Fruit fly (Drosophila melanogaster) whole organism, embryonic: ENCODE data around the gene pygo.
A peak's percentile ranks its signal among the peaks of the same experiment; 100 is the strongest.

ENCODE experiments used
- Antp ChIP-seq: fragments of 200-800 bp; sonication (Bioruptor generic); optimal IDR thresholded peaks from 3 replicates; lab custom pipeline; 2016; ENCODE audit warnings: missing biosample characterization, missing genetic modification characterization
- CG10209 ChIP-seq: fragments of 200-800 bp; sonication (Bioruptor generic); optimal IDR thresholded peaks from 3 replicates; lab custom pipeline; 2017; ENCODE audit warnings: missing biosample characterization, mild to moderate bottlenecking, missing genetic modification characterization, missing genetic modification reagents
- CG10565 ChIP-seq: fragments of 200-800 bp; sonication (Bioruptor generic); optimal IDR thresholded peaks from 3 replicates; lab custom pipeline; 2016; ENCODE audit warnings: missing biosample characterization, mild to moderate bottlenecking, missing genetic modification characterization
- CG11093 ChIP-seq: fragments of 200-800 bp; sonication (Bioruptor generic); IDR thresholded peaks from 3 replicates; pipeline ENCODE4 v1.3.6; 2022; ENCODE audit warnings: missing biosample characterization, missing genetic modification characterization
- CG11456 ChIP-seq: fragments of 200-800 bp; sonication (Bioruptor generic); IDR thresholded peaks from 3 replicates; pipeline ENCODE4 v1.3.6; 2022; ENCODE audit warnings: missing biosample characterization, missing genetic modification characterization
- CG14860 ChIP-seq: fragments of 200-800 bp; sonication (Bioruptor generic); IDR thresholded peaks from 3 replicates; pipeline ENCODE4 v1.3.6; 2022; ENCODE audit warnings: missing biosample characterization, missing genetic modification characterization; ENCODE audit not compliant: partially characterized antibody
- CG16813 ChIP-seq: fragments of 200-800 bp; sonication (Bioruptor generic); IDR thresholded peaks from 3 replicates; pipeline ENCODE4 v1.3.6; 2022; ENCODE audit warnings: missing biosample characterization, missing genetic modification characterization; ENCODE audit not compliant: partially characterized antibody
- CG17328 ChIP-seq: fragments of 200-800 bp; sonication (Bioruptor generic); IDR thresholded peaks from 2 replicates; pipeline ENCODE4 v1.3.6; 2022; ENCODE audit warnings: missing biosample characterization, missing genetic modification characterization
- CG18011 ChIP-seq: fragments of 200-800 bp; sonication (Bioruptor generic); optimal IDR thresholded peaks from 2 replicates; lab custom pipeline; 2017; ENCODE audit warnings: missing biosample characterization, missing genetic modification characterization, mild to moderate bottlenecking, moderate library complexity, missing genotype
- CG18262 ChIP-seq: fragments of 200-800 bp; optimal IDR thresholded peaks from 3 replicates; lab custom pipeline; 2019; ENCODE audit warnings: missing biosample characterization, mild to moderate bottlenecking, missing genetic modification characterization, moderate library complexity
- CG3065 ChIP-seq: fragments of 200-800 bp; sonication (Bioruptor generic); optimal IDR thresholded peaks from 2 replicates; lab custom pipeline; 2016; ENCODE audit warnings: missing biosample characterization, missing genetic modification characterization
- CG31388 ChIP-seq: fragments of 200-800 bp; sonication (Bioruptor generic); optimal IDR thresholded peaks from 2 replicates; lab custom pipeline; 2016; ENCODE audit warnings: missing biosample characterization, missing genetic modification characterization
- CG3407 ChIP-seq: fragments of 200-800 bp; sonication (Bioruptor generic); optimal IDR thresholded peaks from 2 replicates; lab custom pipeline; 2018; ENCODE audit warnings: missing biosample characterization, mild to moderate bottlenecking, missing genetic modification characterization
- CG3726 ChIP-seq: fragments of 200-800 bp; sonication (Bioruptor generic); IDR thresholded peaks from 3 replicates; pipeline ENCODE4, ENCODE4 v1.3.6; 2022; ENCODE audit warnings: missing biosample characterization, missing genetic modification characterization
- CG43689 ChIP-seq: fragments of 200-800 bp; sonication (Bioruptor generic); IDR thresholded peaks from 2 replicates; pipeline ENCODE4 v1.3.6; 2022; ENCODE audit warnings: missing biosample characterization, missing genetic modification characterization
- CG5245 ChIP-seq: fragments of 200-800 bp; sonication (Bioruptor generic); optimal IDR thresholded peaks from 3 replicates; lab custom pipeline; 2016; ENCODE audit warnings: missing biosample characterization, missing genetic modification characterization
- CG5953 ChIP-seq: fragments of 200-800 bp; sonication (Bioruptor generic); IDR thresholded peaks from 2 replicates; pipeline ENCODE4 v1.3.6; 2022; ENCODE audit warnings: missing biosample characterization, missing genetic modification characterization
- CG6254 ChIP-seq: fragments of 200-800 bp; sonication (Bioruptor generic); optimal IDR thresholded peaks from 3 replicates; lab custom pipeline; 2017; ENCODE audit warnings: mild to moderate bottlenecking, missing biosample characterization, missing genetic modification reagents, missing genetic modification characterization
- CG8290 ChIP-seq, 3 experiments: fragments of 200-800 bp; sonication (Bioruptor generic); optimal IDR thresholded peaks; 2 replicates each; lab custom pipeline; 2016 to 2019; ENCODE audit warnings: missing biosample characterization in 3 of 3, missing genetic modification characterization in 3 of 3, mild to moderate bottlenecking in 2 of 3, moderate library complexity in 1 of 3
- CG8388 ChIP-seq: fragments of 200-800 bp; sonication (Bioruptor generic); optimal IDR thresholded peaks from 2 replicates; lab custom pipeline; 2019; ENCODE audit warnings: missing biosample characterization, mild to moderate bottlenecking, missing genetic modification characterization, moderate library complexity
- CG8944 ChIP-seq: fragments of 200-800 bp; sonication (Bioruptor generic); optimal IDR thresholded peaks from 3 replicates; lab custom pipeline; 2016; ENCODE audit warnings: missing biosample characterization, missing genetic modification characterization
- E2f2 ChIP-seq: fragments of 200-800 bp; sonication (Bioruptor generic); IDR thresholded peaks from 2 replicates; pipeline ENCODE4 v1.3.6; 2022; ENCODE audit warnings: missing biosample characterization, missing genetic modification characterization
- GATAe ChIP-seq: fragments of 200-800 bp; sonication (Bioruptor generic); conservative IDR thresholded peaks from 2 replicates; pipeline ENCODE4 v1.3.6; 2022; ENCODE audit warnings: missing biosample characterization, missing genetic modification characterization
- Gsc ChIP-seq: fragments of 200-800 bp; sonication (Bioruptor generic); IDR thresholded peaks from 2 replicates; pipeline ENCODE4 v1.3.6; 2022; ENCODE audit warnings: missing biosample characterization, missing genetic modification characterization
- HmgZ ChIP-seq: fragments of 200-800 bp; sonication (Bioruptor generic); optimal IDR thresholded peaks from 2 replicates; lab custom pipeline; 2018; ENCODE audit warnings: missing biosample characterization, mild to moderate bottlenecking, missing genetic modification characterization
- Hr78 ChIP-seq, 2 experiments: fragments of 200-800 bp in 1 of 2; fragments of >200 bp in 1 of 2; sonication (Bioruptor generic) in 1 of 2; optimal IDR thresholded peaks; 2 replicates each; lab custom pipeline; 2017 to 2019; ENCODE audit warnings: missing biosample characterization in 2 of 2, missing genetic modification characterization in 2 of 2, mild to moderate bottlenecking in 1 of 2, moderate library complexity in 1 of 2
- Lim3 ChIP-seq: fragments of 200-800 bp; sonication (Bioruptor generic); IDR thresholded peaks from 2 replicates; pipeline ENCODE4 v1.3.6; 2022; ENCODE audit warnings: missing biosample characterization, missing genetic modification characterization
- MESR4 ChIP-seq: fragments of 200-800 bp; sonication (Bioruptor generic); optimal IDR thresholded peaks from 2 replicates; lab custom pipeline; 2018; ENCODE audit warnings: missing biosample characterization, mild to moderate bottlenecking, missing genetic modification characterization, moderate library complexity
- Mad ChIP-seq: fragments of 200-800 bp; sonication (Bioruptor generic); optimal IDR thresholded peaks from 2 replicates; lab custom pipeline; 2016; ENCODE audit warnings: missing biosample characterization, missing genetic modification characterization
- Max ChIP-seq: fragments of 200-800 bp; sonication (Bioruptor generic); optimal IDR thresholded peaks from 2 replicates; lab custom pipeline; 2016; ENCODE audit warnings: missing biosample characterization, mild to moderate bottlenecking, missing genetic modification characterization
- Mrtf ChIP-seq: fragments of 200-800 bp; sonication (Bioruptor generic); IDR thresholded peaks from 3 replicates; pipeline ENCODE4 v1.3.6; 2022; ENCODE audit warnings: missing biosample characterization, missing genetic modification characterization
- NC2α ChIP-seq: fragments of 200-800 bp; sonication (Bioruptor generic); optimal IDR thresholded peaks from 2 replicates; lab custom pipeline; 2016; ENCODE audit warnings: missing biosample characterization, missing genetic modification characterization
- Nf-YA ChIP-seq: fragments of 200-800 bp; sonication (Bioruptor generic); IDR thresholded peaks from 2 replicates; pipeline ENCODE4 v1.3.6; 2022; ENCODE audit warnings: missing biosample characterization, missing genetic modification characterization
- Six4 ChIP-seq: fragments of 200-800 bp; sonication (Bioruptor generic); optimal IDR thresholded peaks from 2 replicates; lab custom pipeline; 2016; ENCODE audit warnings: missing biosample characterization, missing genetic modification characterization
- Sox100B ChIP-seq: fragments of 200-800 bp; sonication (Bioruptor generic); optimal IDR thresholded peaks from 3 replicates; lab custom pipeline; 2018; ENCODE audit warnings: missing biosample characterization, mild to moderate bottlenecking, missing genetic modification characterization
- Sox102F ChIP-seq: fragments of 200-800 bp; sonication (Bioruptor generic); optimal IDR thresholded peaks from 2 replicates; lab custom pipeline; 2018; ENCODE audit warnings: missing biosample characterization, mild to moderate bottlenecking, missing genetic modification characterization, moderate library complexity
- Tbp ChIP-seq: fragments of >200 bp; optimal IDR thresholded peaks from 2 replicates; lab custom pipeline; 2018; ENCODE audit warnings: missing biosample characterization, missing genetic modification characterization
- Usf ChIP-seq: fragments of 200-800 bp; sonication (Bioruptor generic); optimal IDR thresholded peaks from 2 replicates; lab custom pipeline; 2017; ENCODE audit warnings: missing genotype, missing biosample characterization, missing genetic modification characterization
- br ChIP-seq: fragments of >200 bp; optimal IDR thresholded peaks from 2 replicates; lab custom pipeline; 2017
- cas ChIP-seq: fragments of 200-800 bp; sonication (Bioruptor generic); IDR thresholded peaks from 2 replicates; pipeline ENCODE4 v1.3.6; 2022; ENCODE audit warnings: missing biosample characterization, missing genetic modification characterization
- ind ChIP-seq: fragments of 200-800 bp; sonication (Bioruptor generic); optimal IDR thresholded peaks from 3 replicates; lab custom pipeline; 2016; ENCODE audit warnings: missing biosample characterization, missing genetic modification characterization
- jing ChIP-seq: fragments of 200-800 bp; sonication (Bioruptor generic); optimal IDR thresholded peaks from 2 replicates; lab custom pipeline; 2018; ENCODE audit warnings: missing biosample characterization, mild to moderate bottlenecking, missing genetic modification characterization
- kni ChIP-seq: fragments of 200-800 bp; sonication (Bioruptor generic); optimal IDR thresholded peaks from 3 replicates; lab custom pipeline; 2017; ENCODE audit warnings: mild to moderate bottlenecking, missing biosample characterization, missing genetic modification reagents, missing genetic modification characterization
- lab ChIP-seq: fragments of 200-800 bp; sonication (Bioruptor generic); optimal IDR thresholded peaks from 3 replicates; lab custom pipeline; 2017; ENCODE audit warnings: missing biosample characterization, missing genetic modification characterization, mild to moderate bottlenecking, moderate library complexity, missing genetic modification reagents
- luna ChIP-seq: fragments of 200-800 bp; sonication (Bioruptor generic); optimal IDR thresholded peaks from 2 replicates; lab custom pipeline; 2016; ENCODE audit warnings: missing biosample characterization, missing genetic modification characterization
- nmo ChIP-seq: fragments of 200-800 bp; sonication (Bioruptor generic); optimal IDR thresholded peaks from 2 replicates; lab custom pipeline; 2018; ENCODE audit warnings: missing biosample characterization, mild to moderate bottlenecking, missing genetic modification characterization, moderate library complexity
- sna ChIP-seq: fragments of 200-800 bp; sonication (Bioruptor generic); IDR thresholded peaks from 2 replicates; pipeline ENCODE4 v1.3.6; 2022; ENCODE audit warnings: missing biosample characterization, missing genetic modification characterization; ENCODE audit not compliant: partially characterized antibody
- sob ChIP-seq: fragments of 200-800 bp; sonication (Bioruptor generic); IDR thresholded peaks from 2 replicates; pipeline ENCODE4 v1.3.6; 2022; ENCODE audit warnings: missing biosample characterization, missing genetic modification characterization
- twi ChIP-seq: fragments of 200-800 bp; optimal IDR thresholded peaks from 2 replicates; lab custom pipeline; 2019; ENCODE audit warnings: missing biosample characterization, mild to moderate bottlenecking, missing genetic modification characterization, moderate library complexity
- vfl ChIP-seq: fragments of 200-800 bp; sonication (Bioruptor generic); optimal IDR thresholded peaks from 2 replicates; lab custom pipeline; 2016; ENCODE audit warnings: missing biosample characterization, missing genetic modification characterization
- yki ChIP-seq: fragments of >200 bp; optimal IDR thresholded peaks from 3 replicates; lab custom pipeline; 2018

The pygo gene

DNA sequence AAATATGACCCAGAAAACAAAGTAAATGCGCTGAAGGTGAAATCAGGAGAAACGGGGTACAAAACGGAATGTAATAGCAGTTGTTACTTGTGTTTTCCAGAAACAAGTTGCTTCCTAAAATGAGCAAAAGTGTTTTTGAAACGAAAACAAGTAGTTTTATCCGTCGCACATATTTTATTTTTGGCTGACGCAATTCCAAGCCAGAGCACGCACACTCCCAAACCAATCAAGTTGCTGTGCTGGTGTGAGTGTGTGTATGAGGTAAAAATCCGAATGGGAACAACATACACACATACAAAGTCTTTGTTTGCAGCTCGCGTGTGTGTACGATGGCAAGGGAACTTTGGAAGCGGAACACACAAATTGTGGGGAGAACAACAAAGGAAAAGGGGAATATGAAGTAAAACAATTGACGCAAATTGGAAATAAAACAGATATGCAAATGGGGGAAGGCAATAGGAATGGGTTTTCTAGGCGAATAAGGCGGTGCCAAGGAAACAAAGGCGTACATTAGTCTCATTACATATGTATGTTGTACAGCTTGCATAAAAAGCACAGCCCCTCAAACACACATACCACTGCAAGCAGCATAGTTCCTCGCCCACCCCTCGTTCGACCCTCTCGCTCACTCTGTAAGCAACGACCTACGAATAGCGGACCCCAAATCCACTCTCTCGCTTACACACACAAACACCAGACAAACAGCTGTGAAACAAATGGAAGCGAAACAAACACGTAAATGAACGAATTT, 28.1 kb upstream of the pygo start (continued):
- peak; percentile 29 for TF ChIP-seq CG3407
- no peak for TF ChIP-seq luna (GFP tag; lab: Kevin White, UChicago)
- TF ChIP-seq CG3065 (GFP tag; lab: Kevin White, UChicago): no peak
- no peak for TF ChIP-seq sob (GFP tag; lab: Robert Waterston, UW)
- no peak for TF ChIP-seq CG43689
- TF ChIP-seq nmo (GFP tag; lab: Kevin White, UChicago): peak; percentile 13
- TF ChIP-seq Antp (GFP tag; lab: Kevin White, UChicago): no peak
- TF ChIP-seq Sox100B (GFP tag; lab: Kevin White, UChicago): no peak
- no peak for TF ChIP-seq Hr78 (GFP tag; optimal IDR thresholded peaks at IDR 0.05; lab: Kevin White, UChicago)
- no peak for TF ChIP-seq Usf (GFP tag; lab: Kevin White, UChicago)
- no peak for TF ChIP-seq twi (tag; lab: Kevin White, UChicago)
- no peak for TF ChIP-seq CG8388 (GFP tag; lab: Kevin White, UChicago)
- peak; percentile 47 for TF ChIP-seq lab (GFP tag; lab: Kevin White, UChicago)
- no peak for TF ChIP-seq CG8290 (GFP tag; optimal IDR thresholded peaks at IDR 0.05; lab: Kevin White, UChicago)
- TF ChIP-seq CG8290 (tag; optimal IDR thresholded peaks at IDR 0.05; lab: Kevin White, UChicago): peak in 1 of 2 experiments; percentile 54
- peak; percentile 19 for TF ChIP-seq MESR4 (GFP tag; lab: Kevin White, UChicago)
- no peak for TF ChIP-seq br (lab: Kevin White, UChicago)
- peak; percentile 41 for TF ChIP-seq HmgZ
- no peak for TF ChIP-seq CG6254 (GFP tag; lab: Kevin White, UChicago)
- TF ChIP-seq CG3726 (GFP tag; lab: Robert Waterston, UW): no peak
- TF ChIP-seq CG8944 (GFP tag; lab: Kevin White, UChicago): no peak
- TF ChIP-seq sna (GFP tag; lab: Robert Waterston, UW): no peak
- no peak for TF ChIP-seq Gsc
- TF ChIP-seq Mad (GFP tag; lab: Kevin White, UChicago): no peak
- TF ChIP-seq CG17328 (GFP tag; lab: Robert Waterston, UW): no peak
- no peak for TF ChIP-seq Max (GFP tag; lab: Kevin White, UChicago)
- peak; percentile 94 for TF ChIP-seq kni (GFP tag; lab: Kevin White, UChicago)
- TF ChIP-seq Sox102F (GFP tag; lab: Kevin White, UChicago): peak; percentile 7
- no peak for TF ChIP-seq NC2α (GFP tag; lab: Kevin White, UChicago)
- TF ChIP-seq cas (GFP tag; lab: Robert Waterston, UW): no peak
- TF ChIP-seq yki (lab: Kevin White, UChicago): no peak
- no peak for TF ChIP-seq CG11456 (GFP tag; lab: Robert Waterston, UW)
- no peak for TF ChIP-seq CG14860 (GFP tag; lab: Robert Waterston, UW)
- TF ChIP-seq CG10565 (GFP tag; lab: Kevin White, UChicago): no peak
- TF ChIP-seq jing (GFP tag; lab: Kevin White, UChicago): no peak
- no peak for TF ChIP-seq CG10209 (GFP tag; lab: Kevin White, UChicago)
- no peak for TF ChIP-seq Nf-YA (GFP tag; lab: Robert Waterston, UW)
- TF ChIP-seq CG18011 (GFP tag; lab: Kevin White, UChicago): no peak
- no peak for TF ChIP-seq vfl (GFP tag; lab: Kevin White, UChicago)
- no peak for TF ChIP-seq CG18262 (tag; lab: Kevin White, UChicago)
- TF ChIP-seq CG31388 (GFP tag; lab: Kevin White, UChicago): no peak
- no peak for TF ChIP-seq CG11093 (GFP tag; lab: Robert Waterston, UW)
- no peak for TF ChIP-seq Mrtf (GFP tag; lab: Robert Waterston, UW)
- TF ChIP-seq CG5245: no peak
- TF ChIP-seq CG16813 (GFP tag; lab: Robert Waterston, UW): no peak
- no peak for TF ChIP-seq Tbp
- TF ChIP-seq GATAe (GFP tag; lab: Robert Waterston, UW): no peak
- no peak for TF ChIP-seq Lim3
- no peak for TF ChIP-seq E2f2 (GFP tag; lab: Robert Waterston, UW)
- TF ChIP-seq ind: no peak
- no peak for TF ChIP-seq Six4 (GFP tag; lab: Kevin White, UChicago)
- TF ChIP-seq CG5953: no peak
